Fruit fly (Drosophila melanogaster) whole organism, embryonic: ENCODE results near the gene CG4613.
A peak's percentile ranks its signal among the peaks of the same experiment; 100 is the strongest.

Source experiments
- Asciz ChIP-seq: fragments of 200-800 bp; sonication (Bioruptor generic); optimal IDR thresholded peaks from 2 replicates; lab custom pipeline; 2017; ENCODE audit warnings: missing biosample characterization, mild to moderate bottlenecking, missing genetic modification characterization, missing genetic modification reagents
- B-H1 ChIP-seq: fragments of 200-800 bp; sonication (Bioruptor generic); IDR thresholded peaks from 3 replicates; pipeline ENCODE4 v1.3.6; 2022; ENCODE audit warnings: missing biosample characterization, missing genetic modification characterization
- CG10147 ChIP-seq: fragments of 200-800 bp; sonication (Bioruptor generic); optimal IDR thresholded peaks from 2 replicates; lab custom pipeline; 2019; ENCODE audit warnings: missing biosample characterization, mild to moderate bottlenecking, missing genetic modification characterization, moderate library complexity
- CG11504 ChIP-seq: fragments of 200-800 bp; sonication (Bioruptor generic); optimal IDR thresholded peaks from 3 replicates; lab custom pipeline; 2019; ENCODE audit warnings: missing biosample characterization, mild to moderate bottlenecking, missing genetic modification characterization, moderate library complexity
- CG1233 ChIP-seq: fragments of 200-800 bp; sonication (Bioruptor generic); optimal IDR thresholded peaks from 4 replicates; lab custom pipeline; 2018; ENCODE audit warnings: missing biosample characterization, mild to moderate bottlenecking, missing genetic modification characterization
- CG12769 ChIP-seq: fragments of 200-800 bp; sonication (Bioruptor generic); optimal IDR thresholded peaks from 2 replicates; lab custom pipeline; 2019; ENCODE audit warnings: missing biosample characterization, mild to moderate bottlenecking, missing genetic modification characterization, moderate library complexity
- CG16813 ChIP-seq: fragments of 200-800 bp; sonication (Bioruptor generic); IDR thresholded peaks from 3 replicates; pipeline ENCODE4 v1.3.6; 2022; ENCODE audit warnings: missing biosample characterization, missing genetic modification characterization; ENCODE audit not compliant: partially characterized antibody
- CG16863 ChIP-seq: fragments of 200-800 bp; sonication (Bioruptor generic); optimal IDR thresholded peaks from 3 replicates; lab custom pipeline; 2016; ENCODE audit warnings: missing biosample characterization, missing genetic modification characterization
- CG17568 ChIP-seq: fragments of 200-800 bp; sonication (Bioruptor generic); optimal IDR thresholded peaks from 2 replicates; lab custom pipeline; 2018; ENCODE audit warnings: missing biosample characterization, mild to moderate bottlenecking, missing genetic modification characterization, moderate library complexity
- CG17829 ChIP-seq: fragments of 200-800 bp; optimal IDR thresholded peaks from 2 replicates; lab custom pipeline; 2019; ENCODE audit warnings: missing biosample characterization, mild to moderate bottlenecking, missing genetic modification characterization, moderate library complexity
- CG1792 ChIP-seq: fragments of 200-800 bp; sonication (Bioruptor generic); optimal IDR thresholded peaks from 2 replicates; lab custom pipeline; 2016; ENCODE audit warnings: missing biosample characterization, missing genetic modification characterization
- CG18599 ChIP-seq: fragments of 200-800 bp; sonication (Bioruptor generic); optimal IDR thresholded peaks from 3 replicates; lab custom pipeline; 2017; ENCODE audit warnings: missing biosample characterization, missing genetic modification characterization, mild to moderate bottlenecking, moderate library complexity, missing genetic modification reagents
- CG2889 ChIP-seq: fragments of 200-800 bp; sonication (Bioruptor generic); IDR thresholded peaks from 3 replicates; pipeline ENCODE4 v1.3.6; 2022; ENCODE audit warnings: missing biosample characterization, missing genetic modification characterization
- CG30403 ChIP-seq: fragments of 200-800 bp; sonication (Bioruptor generic); optimal IDR thresholded peaks from 3 replicates; lab custom pipeline; 2016; ENCODE audit warnings: missing biosample characterization, missing genetic modification characterization
- CG3281 ChIP-seq: fragments of 200-800 bp; sonication (Bioruptor generic); optimal IDR thresholded peaks from 3 replicates; lab custom pipeline; 2017; ENCODE audit warnings: missing biosample characterization, mild to moderate bottlenecking, missing genetic modification characterization
- CG7556 ChIP-seq: fragments of 200-800 bp; sonication (Bioruptor generic); optimal IDR thresholded peaks from 2 replicates; lab custom pipeline; 2017; ENCODE audit warnings: missing biosample characterization, mild to moderate bottlenecking, missing genetic modification characterization
- CG7839 ChIP-seq: fragments of 200-800 bp; sonication (Bioruptor generic); optimal IDR thresholded peaks from 3 replicates; lab custom pipeline; 2018; ENCODE audit warnings: missing biosample characterization, mild to moderate bottlenecking, missing genetic modification characterization, moderate library complexity
- CG7963 ChIP-seq: fragments of 200-800 bp; sonication (Bioruptor generic); IDR thresholded peaks from 3 replicates; pipeline ENCODE4 v1.3.6; 2022; ENCODE audit warnings: missing biosample characterization, missing genetic modification characterization; ENCODE audit not compliant: partially characterized antibody
- CG8359 ChIP-seq: fragments of 200-800 bp; sonication (Bioruptor generic); optimal IDR thresholded peaks from 2 replicates; lab custom pipeline; 2017; ENCODE audit warnings: missing biosample characterization, mild to moderate bottlenecking, missing genetic modification characterization, borderline replicate concordance
- CG8478 ChIP-seq: fragments of >200 bp; optimal IDR thresholded peaks from 2 replicates; lab custom pipeline; 2018
- CG9437 ChIP-seq: fragments of 200-800 bp; sonication (Bioruptor generic); optimal IDR thresholded peaks from 2 replicates; lab custom pipeline; 2018; ENCODE audit warnings: missing biosample characterization, mild to moderate bottlenecking, missing genetic modification characterization
- CrebB ChIP-seq: fragments of 200-800 bp; sonication (Bioruptor generic); optimal IDR thresholded peaks from 3 replicates; lab custom pipeline; 2018; ENCODE audit warnings: missing biosample characterization, mild to moderate bottlenecking, missing genetic modification characterization
- D19B ChIP-seq: fragments of 200-800 bp; sonication (Bioruptor generic); optimal IDR thresholded peaks from 2 replicates; lab custom pipeline; 2017; ENCODE audit warnings: missing biosample characterization, mild to moderate bottlenecking, missing genetic modification characterization
- Doc3 ChIP-seq: fragments of 200-800 bp; sonication (Bioruptor generic); IDR thresholded peaks from 3 replicates; pipeline ENCODE4 v1.3.6; 2022; ENCODE audit warnings: missing biosample characterization, missing genetic modification characterization; ENCODE audit not compliant: partially characterized antibody
- Gsc ChIP-seq: fragments of 200-800 bp; sonication (Bioruptor generic); IDR thresholded peaks from 2 replicates; pipeline ENCODE4 v1.3.6; 2022; ENCODE audit warnings: missing biosample characterization, missing genetic modification characterization
- HLH3B ChIP-seq: fragments of 200-800 bp; sonication (Bioruptor generic); IDR thresholded peaks from 2 replicates; pipeline ENCODE4 v1.3.6; 2022; ENCODE audit warnings: missing biosample characterization, missing genetic modification characterization
- HLH54F ChIP-seq: fragments of 200-800 bp; sonication (Bioruptor generic); optimal IDR thresholded peaks from 3 replicates; lab custom pipeline; 2016; ENCODE audit warnings: missing biosample characterization, missing genetic modification characterization
- MESR4 ChIP-seq: fragments of 200-800 bp; sonication (Bioruptor generic); optimal IDR thresholded peaks from 2 replicates; lab custom pipeline; 2018; ENCODE audit warnings: missing biosample characterization, mild to moderate bottlenecking, missing genetic modification characterization, moderate library complexity
- Med ChIP-seq: fragments of 200-800 bp; sonication (Bioruptor generic); peaks from one replicate; lab custom pipeline; 2016; ENCODE audit warnings: missing biosample characterization, missing genetic modification characterization, mild to moderate bottlenecking, inconsistent platforms, moderate library complexity
- Oli ChIP-seq: fragments of 200-800 bp; sonication (Bioruptor generic); optimal IDR thresholded peaks from 2 replicates; lab custom pipeline; 2018; ENCODE audit warnings: missing biosample characterization, mild to moderate bottlenecking, missing genetic modification characterization, moderate library complexity
- Scr ChIP-seq: fragments of 200-800 bp; sonication (Bioruptor generic); IDR thresholded peaks from 2 replicates; pipeline ENCODE4 v1.3.6; 2022; ENCODE audit warnings: missing biosample characterization, missing genetic modification characterization; ENCODE audit not compliant: partially characterized antibody
- Usf ChIP-seq: fragments of 200-800 bp; sonication (Bioruptor generic); optimal IDR thresholded peaks from 2 replicates; lab custom pipeline; 2017; ENCODE audit warnings: missing genotype, missing biosample characterization, missing genetic modification characterization
- amos ChIP-seq: fragments of 200-800 bp; sonication (Bioruptor generic); IDR thresholded peaks from 2 replicates; pipeline ENCODE4 v1.3.6; 2022; ENCODE audit warnings: missing biosample characterization, missing genetic modification characterization; ENCODE audit not compliant: partially characterized antibody
- br ChIP-seq: fragments of >200 bp; optimal IDR thresholded peaks from 2 replicates; lab custom pipeline; 2017
- crc ChIP-seq: fragments of 200-800 bp; sonication (Bioruptor generic); optimal IDR thresholded peaks from 2 replicates; lab custom pipeline; 2016; ENCODE audit warnings: missing biosample characterization, missing genetic modification characterization
- dimm ChIP-seq: fragments of 200-800 bp; sonication (Bioruptor generic); IDR thresholded peaks from 2 replicates; pipeline ENCODE4 v1.3.6; 2022; ENCODE audit warnings: missing biosample characterization, missing genetic modification characterization
- dpn ChIP-seq, 2 experiments: fragments of 200-800 bp; sonication (Bioruptor generic); optimal IDR thresholded peaks; 3 replicates each; lab custom pipeline; 2016; ENCODE audit warnings: missing biosample characterization in 2 of 2, missing genetic modification characterization in 2 of 2
- en ChIP-seq: fragments of 200-800 bp; sonication (Bioruptor generic); optimal IDR thresholded peaks from 2 replicates; lab custom pipeline; 2016; ENCODE audit warnings: missing biosample characterization, missing genetic modification characterization
- fu2 ChIP-seq: fragments of 200-800 bp; sonication (Bioruptor generic); optimal IDR thresholded peaks from 2 replicates; lab custom pipeline; 2016; ENCODE audit warnings: missing biosample characterization, missing genetic modification characterization
- gce ChIP-seq: fragments of 200-800 bp; sonication (Bioruptor generic); IDR thresholded peaks from 3 replicates; pipeline ENCODE4 v1.3.6; 2022; ENCODE audit warnings: missing biosample characterization, missing genetic modification characterization
- hbn ChIP-seq: fragments of 200-800 bp; sonication (Bioruptor generic); IDR thresholded peaks from 2 replicates; pipeline ENCODE4 v1.3.6; 2022; ENCODE audit warnings: missing biosample characterization, missing genetic modification characterization; ENCODE audit not compliant: partially characterized antibody
- kni ChIP-seq: fragments of 200-800 bp; sonication (Bioruptor generic); optimal IDR thresholded peaks from 3 replicates; lab custom pipeline; 2017; ENCODE audit warnings: mild to moderate bottlenecking, missing biosample characterization, missing genetic modification reagents, missing genetic modification characterization
- lilli ChIP-seq: fragments of 200-800 bp; sonication (Bioruptor generic); optimal IDR thresholded peaks from 3 replicates; lab custom pipeline; 2016; ENCODE audit warnings: missing biosample characterization, missing genetic modification characterization
- pfk ChIP-seq: fragments of 200-800 bp; sonication (Bioruptor generic); optimal IDR thresholded peaks from 2 replicates; lab custom pipeline; 2018; ENCODE audit warnings: missing biosample characterization, mild to moderate bottlenecking, missing genetic modification characterization, moderate library complexity
- pho ChIP-seq: fragments of 200-800 bp; sonication (Bioruptor generic); optimal IDR thresholded peaks from 2 replicates; lab custom pipeline; 2016; ENCODE audit warnings: missing biosample characterization, missing genetic modification characterization
- pros ChIP-seq: fragments of 200-800 bp; sonication (Bioruptor generic); optimal IDR thresholded peaks from 3 replicates; lab custom pipeline; 2019; ENCODE audit warnings: missing biosample characterization, mild to moderate bottlenecking, missing genetic modification characterization, moderate library complexity
- seq ChIP-seq: fragments of 200-800 bp; sonication (Bioruptor generic); IDR thresholded peaks from 2 replicates; pipeline ENCODE4 v1.3.6; 2022; ENCODE audit warnings: missing biosample characterization, missing genetic modification characterization
- sr ChIP-seq: fragments of 200-800 bp; sonication (Bioruptor generic); IDR thresholded peaks from 3 replicates; pipeline ENCODE4 v1.3.6; 2022; ENCODE audit warnings: missing biosample characterization, missing genetic modification characterization
- tna ChIP-seq: fragments of 200-800 bp; sonication (Bioruptor generic); IDR thresholded peaks from 2 replicates; pipeline ENCODE4 v1.3.6; 2022; ENCODE audit warnings: missing biosample characterization, missing genetic modification characterization; ENCODE audit not compliant: partially characterized antibody
- z ChIP-seq: fragments of 200-800 bp; sonication (Bioruptor generic); IDR thresholded peaks from 3 replicates; pipeline ENCODE4 v1.3.6; 2022; ENCODE audit warnings: missing biosample characterization, missing genetic modification characterization

The CG4613 gene

DNA sequence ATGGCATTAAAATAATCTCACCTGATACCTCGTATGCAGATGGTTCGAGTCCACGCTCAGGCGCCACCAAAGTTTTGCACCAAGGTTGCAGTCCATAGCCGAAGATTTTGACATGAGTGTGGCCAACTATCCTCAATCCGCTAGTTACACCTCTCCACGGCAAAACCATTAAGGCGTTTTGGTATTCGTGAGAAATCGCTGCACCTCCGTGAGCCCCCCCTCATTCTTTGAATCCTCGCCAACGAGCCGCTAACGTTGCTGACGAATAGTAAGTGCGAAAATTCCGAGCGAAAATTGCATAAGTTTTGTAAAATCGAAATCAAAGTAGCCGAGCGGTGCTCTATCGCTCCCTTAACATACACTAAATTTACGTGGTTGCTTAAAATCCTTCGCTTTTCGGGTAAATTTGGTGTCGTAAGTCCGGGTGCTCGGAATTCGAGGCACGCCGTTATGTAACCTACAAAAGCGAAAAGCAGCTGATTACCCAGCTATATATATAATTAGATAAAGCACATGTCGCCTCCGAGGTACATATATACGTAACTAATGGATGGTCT, 16.0 kb upstream of the CG4613 start, which contains the start of gene Mpcp2 (continued):
- TF ChIP-seq seq (GFP tag; lab: Robert Waterston, UW) (no peak), CG7556 (GFP tag; lab: Kevin White, UChicago) (peak; percentile 7), CG9437 (GFP tag; lab: Kevin White, UChicago) (no peak), gce (GFP tag; lab: Robert Waterston, UW) (no peak), Gsc (no peak), CG3281 (peak; percentile 30), pho (GFP tag; lab: Kevin White, UChicago) (peak; percentile 30), Oli (tag; lab: Kevin White, UChicago) (no peak), CG8359 (GFP tag; lab: Kevin White, UChicago) (no peak), crc (GFP tag; lab: Kevin White, UChicago) (no peak), CG8478 (no peak), sr (GFP tag; lab: Robert Waterston, UW) (no peak), HLH3B (GFP tag; lab: Robert Waterston, UW) (no peak), z (GFP tag; lab: Robert Waterston, UW) (no peak), CG11504 (tag; lab: Kevin White, UChicago) (peak; percentile 57), D19B (GFP tag; lab: Kevin White, UChicago) (peak; percentile 97), kni (GFP tag; lab: Kevin White, UChicago) (peak; percentile 36), CG18599 (peak; percentile 37), Usf (GFP tag; lab: Kevin White, UChicago) (no peak), CG17568 (GFP tag; lab: Kevin White, UChicago) (no peak), CG1792 (GFP tag; lab: Kevin White, UChicago) (no peak), fu2 (peak; percentile 6), lilli (GFP tag; lab: Kevin White, UChicago) (peak; percentile 26), CG7963 (no peak), CG17829 (tag; lab: Kevin White, UChicago) (peak; percentile 70), dpn (GFP tag; optimal IDR thresholded peaks at IDR 0.05; lab: Kevin White, UChicago) (peak in 1 of 2 experiments; percentile 34), CG7839 (tag; lab: Kevin White, UChicago) (peak; percentile 13), amos (GFP tag; lab: Robert Waterston, UW) (peak; percentile 73), B-H1 (GFP tag; lab: Robert Waterston, UW) (no peak), Med (GFP tag; lab: Kevin White, UChicago) (peak; percentile 94), CG1233 (GFP tag; lab: Kevin White, UChicago) (peak; percentile 47), Doc3 (GFP tag; lab: Robert Waterston, UW) (no peak), MESR4 (GFP tag; lab: Kevin White, UChicago) (peak; percentile 99), CG12769 (tag; lab: Kevin White, UChicago) (peak; percentile 68), pros (no peak), br (lab: Kevin White, UChicago) (no peak), CG16863 (GFP tag; lab: Kevin White, UChicago) (no peak), pfk (GFP tag; lab: Kevin White, UChicago) (peak; percentile 4), HLH54F (GFP tag; lab: Kevin White, UChicago) (peak; percentile 2), Asciz (peak; percentile 14), CG16813 (GFP tag; lab: Robert Waterston, UW) (peak; percentile 44; the same call in 1 of the 3 replicates), dimm (GFP tag; lab: Robert Waterston, UW) (no peak), CG10147 (GFP tag; lab: Kevin White, UChicago) (peak; percentile 46), Scr (GFP tag; lab: Robert Waterston, UW) (0 out of 2 replicates have a peak, but pooled peaks have one; percentile 25), tna (GFP tag; lab: Robert Waterston, UW) (peak; percentile 40; the same call in 1 of the 2 replicates), CG2889 (GFP tag; lab: Robert Waterston, UW) (no peak), CrebB (tag; lab: Kevin White, UChicago) (peak; percentile 71), CG30403 (no peak), hbn (0 out of 2 replicates have a peak, but pooled peaks have one; percentile 31), en (GFP tag; lab: Kevin White, UChicago) (no peak)
